Fruit fly (Drosophila melanogaster) whole organism, embryonic: ENCODE data around the gene CG17571.

Source experiments
- BtbVII ChIP-seq: fragments of 200-800 bp; sonication (Bioruptor generic); optimal IDR thresholded peaks from 3 replicates; lab custom pipeline; 2017; ENCODE audit warnings: missing biosample characterization, mild to moderate bottlenecking, missing genetic modification characterization
- CG1024 ChIP-seq: fragments of 200-800 bp; sonication (Bioruptor generic); IDR thresholded peaks from 2 replicates; pipeline ENCODE4 v1.3.6; 2022; ENCODE audit warnings: missing biosample characterization, missing genetic modification characterization
- CG10959 ChIP-seq: fragments of 200-800 bp; sonication (Bioruptor generic); IDR thresholded peaks from 2 replicates; pipeline ENCODE4 v1.3.6; 2022; ENCODE audit warnings: missing biosample characterization, missing genetic modification characterization
- CG10979 ChIP-seq: fragments of 200-800 bp; sonication (Bioruptor generic); optimal IDR thresholded peaks from 2 replicates; lab custom pipeline; 2018; ENCODE audit warnings: missing biosample characterization, mild to moderate bottlenecking, missing genetic modification characterization, moderate library complexity
- CG12071 ChIP-seq: fragments of 200-800 bp; sonication (Bioruptor generic); optimal IDR thresholded peaks from 3 replicates; lab custom pipeline; 2018; ENCODE audit warnings: missing biosample characterization, mild to moderate bottlenecking, missing genetic modification characterization
- CG15514 ChIP-seq: fragments of 200-800 bp; sonication (Bioruptor generic); optimal IDR thresholded peaks from 3 replicates; lab custom pipeline; 2017; ENCODE audit warnings: missing biosample characterization, missing genetic modification characterization, mild to moderate bottlenecking, moderate library complexity, missing genetic modification reagents
- CG17829 ChIP-seq: fragments of 200-800 bp; optimal IDR thresholded peaks from 2 replicates; lab custom pipeline; 2019; ENCODE audit warnings: missing biosample characterization, mild to moderate bottlenecking, missing genetic modification characterization, moderate library complexity
- CG31441 ChIP-seq: fragments of 200-800 bp; sonication (Bioruptor generic); IDR thresholded peaks from 2 replicates; pipeline ENCODE4 v1.3.6; 2022; ENCODE audit warnings: missing biosample characterization, missing genetic modification characterization
- CG32767 ChIP-seq: fragments of 200-800 bp; sonication (Bioruptor generic); IDR thresholded peaks from 2 replicates; pipeline ENCODE4 v1.3.6; 2022; ENCODE audit warnings: missing biosample characterization, missing genetic modification characterization
- CG33557 ChIP-seq: fragments of 200-800 bp; sonication (Bioruptor generic); optimal IDR thresholded peaks from 2 replicates; lab custom pipeline; 2019; ENCODE audit warnings: missing biosample characterization, mild to moderate bottlenecking, missing genetic modification characterization, moderate library complexity
- CG34224 ChIP-seq: fragments of 200-800 bp; sonication (Bioruptor generic); IDR thresholded peaks from 3 replicates; pipeline ENCODE4 v1.3.6; 2022; ENCODE audit warnings: missing biosample characterization, missing genetic modification characterization; ENCODE audit not compliant: partially characterized antibody
- CG7357 ChIP-seq: fragments of 200-800 bp; sonication (Bioruptor generic); IDR thresholded peaks from 3 replicates; pipeline ENCODE4 v1.3.6; 2022; ENCODE audit warnings: missing biosample characterization, missing genetic modification characterization
- CG7786 ChIP-seq: fragments of 200-800 bp; sonication (Bioruptor generic); optimal IDR thresholded peaks from 2 replicates; lab custom pipeline; 2016; ENCODE audit warnings: missing biosample characterization, missing genetic modification characterization
- CG7839 ChIP-seq: fragments of 200-800 bp; sonication (Bioruptor generic); optimal IDR thresholded peaks from 3 replicates; lab custom pipeline; 2018; ENCODE audit warnings: missing biosample characterization, mild to moderate bottlenecking, missing genetic modification characterization, moderate library complexity
- CG8359 ChIP-seq: fragments of 200-800 bp; sonication (Bioruptor generic); optimal IDR thresholded peaks from 2 replicates; lab custom pipeline; 2017; ENCODE audit warnings: missing biosample characterization, mild to moderate bottlenecking, missing genetic modification characterization, borderline replicate concordance
- CG8388 ChIP-seq: fragments of 200-800 bp; sonication (Bioruptor generic); optimal IDR thresholded peaks from 2 replicates; lab custom pipeline; 2019; ENCODE audit warnings: missing biosample characterization, mild to moderate bottlenecking, missing genetic modification characterization, moderate library complexity
- Camta ChIP-seq: fragments of 200-800 bp; sonication (Bioruptor generic); optimal IDR thresholded peaks from 2 replicates; lab custom pipeline; 2016; ENCODE audit warnings: missing biosample characterization, missing genetic modification characterization
- Dip3 ChIP-seq: fragments of 200-800 bp; sonication (Bioruptor generic); optimal IDR thresholded peaks from 3 replicates; lab custom pipeline; 2016; ENCODE audit warnings: missing biosample characterization, missing genetic modification characterization
- HmgD ChIP-seq: fragments of 200-800 bp; sonication (Bioruptor generic); optimal IDR thresholded peaks from 3 replicates; lab custom pipeline; 2016; ENCODE audit warnings: missing biosample characterization, missing genetic modification characterization
- Hmr ChIP-seq: fragments of 200-800 bp; sonication (Bioruptor generic); optimal IDR thresholded peaks from 3 replicates; lab custom pipeline; 2017; ENCODE audit warnings: mild to moderate bottlenecking, missing biosample characterization, missing genetic modification reagents, missing genetic modification characterization
- Hmx ChIP-seq: fragments of 200-800 bp; sonication (Bioruptor generic); optimal IDR thresholded peaks from 2 replicates; lab custom pipeline; 2016; ENCODE audit warnings: missing biosample characterization, missing genetic modification characterization
- Hr51 ChIP-seq, 2 experiments: fragments of 200-800 bp; sonication (Bioruptor generic); optimal IDR thresholded peaks; 2 replicates in 1 of 2; 3 replicates in 1 of 2; lab custom pipeline; 2016 to 2018; ENCODE audit warnings: missing biosample characterization in 2 of 2, missing genetic modification characterization in 2 of 2, mild to moderate bottlenecking in 1 of 2, moderate library complexity in 1 of 2
- Lhr ChIP-seq: fragments of 200-800 bp; sonication (Bioruptor generic); optimal IDR thresholded peaks from 3 replicates; lab custom pipeline; 2017; ENCODE audit warnings: mild to moderate bottlenecking, missing biosample characterization, missing genetic modification reagents, missing genetic modification characterization
- MESR4 ChIP-seq: fragments of 200-800 bp; sonication (Bioruptor generic); optimal IDR thresholded peaks from 2 replicates; lab custom pipeline; 2018; ENCODE audit warnings: missing biosample characterization, mild to moderate bottlenecking, missing genetic modification characterization, moderate library complexity
- Myb ChIP-seq: fragments of 200-800 bp; sonication (Bioruptor generic); optimal IDR thresholded peaks from 2 replicates; lab custom pipeline; 2016; ENCODE audit warnings: missing biosample characterization, missing genetic modification characterization
- PHDP ChIP-seq: fragments of 200-800 bp; sonication (Bioruptor generic); optimal IDR thresholded peaks from 3 replicates; lab custom pipeline; 2018; ENCODE audit warnings: missing biosample characterization, mild to moderate bottlenecking, missing genetic modification characterization, moderate library complexity
- TFAM ChIP-seq: fragments of 200-800 bp; sonication (Bioruptor generic); optimal IDR thresholded peaks from 2 replicates; lab custom pipeline; 2017; ENCODE audit warnings: missing biosample characterization, missing genetic modification characterization, inconsistent platforms
- ab ChIP-seq: fragments of 200-800 bp; sonication (Bioruptor generic); optimal IDR thresholded peaks from 2 replicates; lab custom pipeline; 2016; ENCODE audit warnings: missing biosample characterization, missing genetic modification characterization
- amos ChIP-seq: fragments of 200-800 bp; sonication (Bioruptor generic); IDR thresholded peaks from 2 replicates; pipeline ENCODE4 v1.3.6; 2022; ENCODE audit warnings: missing biosample characterization, missing genetic modification characterization; ENCODE audit not compliant: partially characterized antibody
- ara ChIP-seq: fragments of 200-800 bp; sonication (Bioruptor generic); IDR thresholded peaks from 2 replicates; pipeline ENCODE4 v1.3.6; 2022; ENCODE audit warnings: missing biosample characterization, missing genetic modification characterization
- ato ChIP-seq: fragments of 200-800 bp; sonication (Bioruptor generic); IDR thresholded peaks from 2 replicates; pipeline ENCODE4 v1.3.6; 2022; ENCODE audit warnings: missing biosample characterization, missing genetic modification characterization; ENCODE audit not compliant: partially characterized antibody
- bab2 ChIP-seq: fragments of 200-800 bp; sonication (Bioruptor generic); optimal IDR thresholded peaks from 2 replicates; lab custom pipeline; 2016; ENCODE audit warnings: missing biosample characterization, missing genetic modification characterization
- cg ChIP-seq: fragments of 200-800 bp; sonication (Bioruptor generic); optimal IDR thresholded peaks from 3 replicates; lab custom pipeline; 2019; ENCODE audit warnings: missing biosample characterization, mild to moderate bottlenecking, missing genetic modification characterization, moderate library complexity
- chn ChIP-seq: fragments of 200-800 bp; sonication (Bioruptor generic); optimal IDR thresholded peaks from 2 replicates; lab custom pipeline; 2016; ENCODE audit warnings: missing biosample characterization, missing genetic modification characterization
- ems ChIP-seq: fragments of 200-800 bp; sonication (Bioruptor generic); optimal IDR thresholded peaks from 3 replicates; lab custom pipeline; 2016; ENCODE audit warnings: missing biosample characterization, missing genetic modification characterization
- ewg ChIP-seq: fragments of 200-800 bp; sonication (Bioruptor generic); optimal IDR thresholded peaks from 3 replicates; lab custom pipeline; 2017; ENCODE audit warnings: mild to moderate bottlenecking, missing biosample characterization, missing genetic modification reagents, missing genetic modification characterization
- gcm2 ChIP-seq: fragments of 200-800 bp; sonication (Bioruptor generic); optimal IDR thresholded peaks from 2 replicates; lab custom pipeline; 2016; ENCODE audit warnings: missing biosample characterization, missing genetic modification characterization
- gem ChIP-seq: fragments of 200-800 bp; sonication (Bioruptor generic); optimal IDR thresholded peaks from 2 replicates; lab custom pipeline; 2019; ENCODE audit warnings: missing biosample characterization, mild to moderate bottlenecking, missing genetic modification characterization, moderate library complexity
- hbn ChIP-seq: fragments of 200-800 bp; sonication (Bioruptor generic); IDR thresholded peaks from 2 replicates; pipeline ENCODE4 v1.3.6; 2022; ENCODE audit warnings: missing biosample characterization, missing genetic modification characterization; ENCODE audit not compliant: partially characterized antibody
- org-1 ChIP-seq: fragments of 200-800 bp; sonication (Bioruptor generic); optimal IDR thresholded peaks from 2 replicates; lab custom pipeline; 2017; ENCODE audit warnings: missing biosample characterization, missing genetic modification characterization
- phol ChIP-seq: fragments of 200-800 bp; sonication (Bioruptor generic); optimal IDR thresholded peaks from 3 replicates; lab custom pipeline; 2018; ENCODE audit warnings: missing biosample characterization, mild to moderate bottlenecking, missing genetic modification characterization, moderate library complexity
- pros ChIP-seq: fragments of 200-800 bp; sonication (Bioruptor generic); optimal IDR thresholded peaks from 3 replicates; lab custom pipeline; 2019; ENCODE audit warnings: missing biosample characterization, mild to moderate bottlenecking, missing genetic modification characterization, moderate library complexity
- pzg ChIP-seq: fragments of 200-800 bp; sonication (Bioruptor generic); optimal IDR thresholded peaks from 3 replicates; lab custom pipeline; 2018; ENCODE audit warnings: missing biosample characterization, mild to moderate bottlenecking, missing genetic modification characterization, moderate library complexity
- sc ChIP-seq, 3 experiments: fragments of >200 bp in 2 of 3; fragments of 200-800 bp in 1 of 3; sonication (Bioruptor generic) in 1 of 3; optimal IDR thresholded peaks; 2 replicates in 2 of 3; 3 replicates in 1 of 3; lab custom pipeline; 2017; ENCODE audit warnings: mild to moderate bottlenecking in 1 of 3, missing biosample characterization in 1 of 3, missing genetic modification characterization in 1 of 3, missing genetic modification reagents in 1 of 3
- tgo ChIP-seq: fragments of 200-800 bp; sonication (Bioruptor generic); IDR thresholded peaks from 3 replicates; pipeline ENCODE4 v1.3.6; 2022; ENCODE audit warnings: missing biosample characterization, missing genetic modification characterization
- tna ChIP-seq: fragments of 200-800 bp; sonication (Bioruptor generic); IDR thresholded peaks from 2 replicates; pipeline ENCODE4 v1.3.6; 2022; ENCODE audit warnings: missing biosample characterization, missing genetic modification characterization; ENCODE audit not compliant: partially characterized antibody
- ttk ChIP-seq: fragments of 200-800 bp; sonication (Bioruptor generic); IDR thresholded peaks from 2 replicates; pipeline ENCODE4 v2.1.2; 2022; ENCODE audit warnings: missing biosample characterization, missing genetic modification characterization
- zen2 ChIP-seq: fragments of 200-800 bp; sonication (Bioruptor generic); IDR thresholded peaks from 3 replicates; pipeline ENCODE4 v1.3.6; 2022; ENCODE audit warnings: missing biosample characterization, missing genetic modification characterization; ENCODE audit not compliant: partially characterized antibody

Gene CG17571

dm6 chr2L:20222940-20223727, 33.9 kb downstream of the CG17571 start (continued):
- TF ChIP-seq pzg (peak; percentile 28), Hmr (GFP tag; lab: Kevin White, UChicago) (peak; percentile 58), CG17829 (tag; lab: Kevin White, UChicago) (no peak), CG33557 (GFP tag; lab: Kevin White, UChicago) (no peak), CG7786 (no peak), gcm2 (no peak), tna (GFP tag; lab: Robert Waterston, UW) (no peak), CG34224 (GFP tag; lab: Robert Waterston, UW) (no peak), CG15514 (GFP tag; lab: Kevin White, UChicago) (peak; percentile 32), cg (GFP tag; lab: Kevin White, UChicago) (no peak), chn (GFP tag; lab: Kevin White, UChicago) (no peak), sc (optimal IDR thresholded peaks at IDR 0.05; lab: Kevin White, UChicago) (no peak), sc (GFP tag; optimal IDR thresholded peaks at IDR 0.05; lab: Kevin White, UChicago) (no peak), MESR4 (GFP tag; lab: Kevin White, UChicago) (no peak), ara (no peak), ato (GFP tag; lab: Robert Waterston, UW) (no peak), CG7839 (peak; percentile 21), CG10959 (GFP tag; lab: Robert Waterston, UW) (no peak), BtbVII (GFP tag; lab: Kevin White, UChicago) (no peak), gem (tag; lab: Kevin White, UChicago) (peak; percentile 12), PHDP (tag; lab: Kevin White, UChicago) (peak; percentile 26), TFAM (no peak), pros (GFP tag; lab: Kevin White, UChicago) (no peak), ems (GFP tag; lab: Kevin White, UChicago) (no peak), hbn (GFP tag; lab: Robert Waterston, UW) (no peak), ttk (GFP tag; lab: Robert Waterston, UW) (no peak), CG8359 (no peak), Myb (GFP tag; lab: Kevin White, UChicago) (peak; percentile 69), Hr51 (GFP tag; optimal IDR thresholded peaks at IDR 0.05; lab: Kevin White, UChicago) (peak in 1 of 2 experiments; percentile 12), tgo (GFP tag; lab: Robert Waterston, UW) (no peak), amos (GFP tag; lab: Robert Waterston, UW) (no peak), Hmx (no peak), ewg (peak; percentile 21), Dip3 (GFP tag; lab: Kevin White, UChicago) (no peak), bab2 (GFP tag; lab: Kevin White, UChicago) (no peak), CG10979 (no peak), zen2 (GFP tag; lab: Robert Waterston, UW) (no peak), CG8388 (no peak), CG7357 (GFP tag; lab: Robert Waterston, UW) (no peak), CG1024 (GFP tag; lab: Robert Waterston, UW) (no peak), phol (tag; lab: Kevin White, UChicago) (no peak), CG31441 (no peak), CG32767 (no peak), ab (GFP tag; lab: Kevin White, UChicago) (no peak), org-1 (GFP tag; lab: Kevin White, UChicago) (no peak), Camta (GFP tag; lab: Kevin White, UChicago) (no peak), HmgD (GFP tag; lab: Kevin White, UChicago) (no peak), Lhr (GFP tag; lab: Kevin White, UChicago) (peak; percentile 28), CG12071 (no peak)
